Worm (Caenorhabditis elegans): ENCODE measurements around the gene R08E5.4.

DNA sequence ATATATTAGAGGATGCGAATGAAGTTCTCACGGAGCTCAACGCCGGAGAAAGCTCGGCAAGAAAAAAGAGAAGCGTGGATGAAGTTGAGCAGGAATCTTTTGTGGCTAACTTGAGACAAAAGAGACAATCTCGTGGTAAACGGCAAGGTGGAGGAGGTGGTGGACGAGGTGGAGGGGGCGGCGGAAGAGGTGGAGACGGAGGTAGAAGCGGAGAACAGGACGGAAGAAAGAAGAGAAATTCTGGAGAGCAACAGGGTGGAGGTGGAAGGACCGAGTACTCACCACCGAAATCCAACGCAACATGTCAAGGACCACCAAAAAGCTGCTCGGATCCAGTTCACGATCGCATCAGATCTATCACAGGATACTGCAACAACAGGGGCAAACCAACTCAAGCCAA lies 22.1 kb downstream of the R08E5.4 start:
- TF ChIP-seq flt-1 (GFP tag; IDR thresholded peaks at IDR 0.05) (no peak), hmg-4 (GFP tag; optimal IDR thresholded peaks at IDR 0.05) (no peak), sea-1 (GFP tag; conservative IDR thresholded peaks at IDR 0.05) (no peak), scrt-1 (GFP tag; IDR thresholded peaks at IDR 0.05) (no peak), F13C5.2 (tag; optimal IDR thresholded peaks at IDR 0.05) (no peak), ama-1 (optimal IDR thresholded peaks at IDR 0.05) (no peak), pes-1 (GFP tag; IDR thresholded peaks at IDR 0.05) (no peak), tbx-37 (GFP tag; conservative IDR thresholded peaks at IDR 0.05) (no peak), ets-7 (tag; optimal IDR thresholded peaks at IDR 0.05) (no peak), hmbx-1 (tag; optimal IDR thresholded peaks at IDR 0.05) (no peak), ceh-36 (tag; optimal IDR thresholded peaks at IDR 0.05) (no peak), tbx-11 (GFP tag; IDR thresholded peaks at IDR 0.05) (no peak)

Measured in whole organism, early embryonic.